Worm (Caenorhabditis elegans): Measurements from ENCODE around the gene T16G1.3.

- no peak for TF ChIP-seq ref-2 (tag; optimal IDR thresholded peaks at IDR 0.05)
- no peak for TF ChIP-seq pqm-1 (tag; optimal IDR thresholded peaks at IDR 0.05)
- TF ChIP-seq tbx-2 (tag; optimal IDR thresholded peaks at IDR 0.05), result no peak
- no peak for TF ChIP-seq F13H6.1 (tag; optimal IDR thresholded peaks at IDR 0.05)
- no peak for TF ChIP-seq madf-2 (tag; optimal IDR thresholded peaks at IDR 0.05)
- no peak for TF ChIP-seq npax-4 (tag; optimal IDR thresholded peaks at IDR 0.05)
- no peak for TF ChIP-seq rnt-1 (tag; optimal IDR thresholded peaks at IDR 0.05)
- no peak for TF ChIP-seq pag-3 (tag; optimal IDR thresholded peaks at IDR 0.05; ENCODE audit: borderline replicate concordance)
- TF ChIP-seq fax-1 (tag; optimal IDR thresholded peaks at IDR 0.05), result no peak
- TF ChIP-seq lin-11 (tag; optimal IDR thresholded peaks at IDR 0.05), result no peak
- TF ChIP-seq ceh-19 (GFP tag; optimal IDR thresholded peaks at IDR 0.05), result no peak
These were observed 7.0 kb downstream of the T16G1.3 start, which contains the start of gene T16G1.6 for ce11 chrV:12937098-12937497.

Data from whole organism, late embryonic.